Worm (Caenorhabditis elegans) whole organism, L1 larva: ENCODE data around the gene K10H10.9.

Experiments
- elt-3 ChIP-seq, 6 experiments: fragments of 150-350 bp in 1 of 6; sonication (generic microtip); optimal IDR thresholded peaks; 2 replicates each; lab custom pipeline; 2017 to 2018; ENCODE audit warnings: missing biosample characterization in 6 of 6, missing genetic modification characterization in 6 of 6, inconsistent platforms in 1 of 6
- ets-5 ChIP-seq: fragments of 200-800 bp; sonication (Bioruptor generic); IDR thresholded peaks from 2 replicates; pipeline ENCODE4 v1.3.6; 2022; ENCODE audit warnings: missing genetic modification characterization, missing compliant biosample characterization
- fkh-4 ChIP-seq: sonication (generic microtip); optimal IDR thresholded peaks from 2 replicates; lab custom pipeline; 2016; ENCODE audit warnings: missing compliant biosample characterization, missing genetic modification characterization, borderline replicate concordance
- mab-9 ChIP-seq: fragments of 200-800 bp; sonication (Bioruptor generic); IDR thresholded peaks from 2 replicates; pipeline ENCODE4 v1.3.6; 2022; ENCODE audit warnings: missing genetic modification reagents, missing genetic modification characterization, missing compliant biosample characterization
- nhr-11 ChIP-seq: fragments of 150-350 bp; optimal IDR thresholded peaks from 2 replicates; lab custom pipeline; 2014; ENCODE audit warnings: missing biosample characterization, missing genetic modification characterization
- nhr-19 ChIP-seq: fragments of 200-800 bp; sonication (Bioruptor generic); conservative IDR thresholded peaks from 2 replicates; pipeline ENCODE4 v1.3.6; 2022; ENCODE audit warnings: missing genetic modification characterization, missing compliant biosample characterization
- nhr-28 ChIP-seq: fragments of 150-350 bp; optimal IDR thresholded peaks from 2 replicates; lab custom pipeline; 2014; ENCODE audit warnings: missing biosample characterization, missing genetic modification characterization
- unc-130 ChIP-seq: fragments of 150-350 bp; optimal IDR thresholded peaks from 2 replicates; lab custom pipeline; 2017; ENCODE audit warnings: missing biosample characterization, missing genetic modification characterization, inconsistent platforms
- unc-62 ChIP-seq: fragments of 150-350 bp; optimal IDR thresholded peaks from 2 replicates; lab custom pipeline; 2014; ENCODE audit warnings: missing biosample characterization, missing genetic modification reagents, missing genetic modification characterization

DNA sequence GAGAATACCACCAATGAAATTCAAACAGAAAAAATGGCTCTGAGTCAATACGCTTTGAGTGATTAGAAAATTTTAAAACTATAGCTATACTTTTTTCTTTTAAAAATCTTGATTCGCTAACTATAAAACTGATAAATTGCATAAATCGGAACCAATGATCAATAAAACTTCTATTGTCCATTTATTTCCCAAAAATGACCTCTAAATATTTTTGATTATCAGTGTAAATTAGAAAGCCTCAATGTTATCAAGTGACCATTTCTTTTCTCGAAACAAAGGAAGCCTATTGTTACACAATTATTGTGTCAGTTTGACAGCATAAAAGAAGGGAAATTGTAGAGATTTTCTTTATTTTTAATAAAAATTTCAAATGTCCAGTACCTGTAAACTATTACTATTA is 14.8 kb downstream of the K10H10.9 start, which contains the start of gene K10H10.4:
- TF ChIP-seq mab-9 (GFP tag; lab: Robert Waterston, UW) (no peak), nhr-11 (tag; lab: Kevin White, UChicago) (no peak), nhr-28 (tag; lab: Kevin White, UChicago) (no peak), elt-3 (tag; optimal IDR thresholded peaks at IDR 0.05; lab: Kevin White, UChicago) (no peak), fkh-4 (no peak), unc-62 (GFP tag; lab: Kevin White, UChicago) (no peak), ets-5 (no peak), unc-130 (tag; lab: Kevin White, UChicago) (no peak), nhr-19 (GFP tag; lab: Robert Waterston, UW) (no peak)
